Fruit fly (Drosophila melanogaster): ENCODE data around the gene CG8100.
A peak's percentile ranks its signal among the peaks of the same experiment; 100 is the strongest.

CG8100 gene

dm6 chr3L:14131274-14131989 is 48.0 kb downstream of the CG8100 start, which contains the start of gene Sox21b:
Sox21b (minus strand) TSS chr3L:14131324.
- TF ChIP-seq CG8478 (optimal IDR thresholded peaks at IDR 0.05) (peak; percentile 99), pan (optimal IDR thresholded peaks at IDR 0.05) (no peak), EcR (GFP tag; optimal IDR thresholded peaks at IDR 0.05) (peak; percentile 3 to 38), psq (optimal IDR thresholded peaks at IDR 0.05) (no peak), Dll (optimal IDR thresholded peaks at IDR 0.05) (no peak), usp (GFP tag; optimal IDR thresholded peaks at IDR 0.05) (no peak)

dm6 chr3L:14132848-14133392 is 49.5 kb downstream of the CG8100 start:
- TF ChIP-seq psq (optimal IDR thresholded peaks at IDR 0.05) (no peak), EcR (GFP tag; optimal IDR thresholded peaks at IDR 0.05) (no peak), usp (GFP tag; optimal IDR thresholded peaks at IDR 0.05) (no peak), Dll (optimal IDR thresholded peaks at IDR 0.05) (no peak), CG8478 (optimal IDR thresholded peaks at IDR 0.05) (no peak), pan (optimal IDR thresholded peaks at IDR 0.05) (no peak)

dm6 chr3L:14135496-14135895 is 52.1 kb downstream of the CG8100 start:
- TF ChIP-seq psq (optimal IDR thresholded peaks at IDR 0.05) (no peak), EcR (GFP tag; optimal IDR thresholded peaks at IDR 0.05) (no peak), pan (optimal IDR thresholded peaks at IDR 0.05) (no peak), Dll (optimal IDR thresholded peaks at IDR 0.05) (no peak), usp (GFP tag; optimal IDR thresholded peaks at IDR 0.05) (no peak), CG8478 (optimal IDR thresholded peaks at IDR 0.05) (no peak)
